Worm (Caenorhabditis elegans) whole organism, late embryonic: Measurements from ENCODE around the gene C55A1.6.
A peak's percentile ranks its signal among the peaks of the same experiment; 100 is the strongest.

ENCODE experiments used
- F13H6.1 ChIP-seq: sonication (generic microtip); optimal IDR thresholded peaks from 2 replicates; lab custom pipeline; 2016; ENCODE audit warnings: missing genetic modification characterization, missing compliant biosample characterization
- T23F11.4 ChIP-seq: fragments of 200-800 bp; sonication (Bioruptor generic); optimal IDR thresholded peaks from 2 replicates; lab custom pipeline; 2018; ENCODE audit warnings: mild to moderate bottlenecking, missing genetic modification characterization, missing compliant biosample characterization
- ahr-1 ChIP-seq: sonication (generic microtip); optimal IDR thresholded peaks from 2 replicates; lab custom pipeline; 2016; ENCODE audit warnings: missing genetic modification characterization, missing compliant biosample characterization
- ama-1 ChIP-seq: fragments of 150-350 bp; optimal IDR thresholded peaks from 2 replicates; lab custom pipeline; 2014
- ceh-14 ChIP-seq: sonication (generic microtip); optimal IDR thresholded peaks from 2 replicates; lab custom pipeline; 2016; ENCODE audit warnings: missing genotype, missing genetic modification characterization, missing compliant biosample characterization
- ceh-18 ChIP-seq: sonication (generic microtip); optimal IDR thresholded peaks from 2 replicates; lab custom pipeline; 2016; ENCODE audit warnings: missing genetic modification characterization, missing compliant biosample characterization
- ceh-2 ChIP-seq: sonication (generic microtip); optimal IDR thresholded peaks from 2 replicates; lab custom pipeline; 2016; ENCODE audit warnings: missing genotype, missing genetic modification characterization, missing compliant biosample characterization
- ceh-22 ChIP-seq: sonication (generic microtip); optimal IDR thresholded peaks from 2 replicates; lab custom pipeline; 2017; ENCODE audit warnings: missing biosample characterization, missing genetic modification characterization
- ceh-48 ChIP-seq: sonication (generic microtip); optimal IDR thresholded peaks from 2 replicates; lab custom pipeline; 2016; ENCODE audit warnings: missing genetic modification characterization, inconsistent platforms, missing compliant biosample characterization
- ceh-9 ChIP-seq: sonication (generic microtip); optimal IDR thresholded peaks from 2 replicates; lab custom pipeline; 2016; ENCODE audit warnings: mild to moderate bottlenecking, missing genetic modification characterization, inconsistent platforms, missing compliant biosample characterization
- dmd-4 ChIP-seq: sonication (generic microtip); optimal IDR thresholded peaks from 2 replicates; lab custom pipeline; 2016; ENCODE audit warnings: borderline replicate concordance, missing genetic modification characterization, missing compliant biosample characterization
- dve-1 ChIP-seq: sonication (generic microtip); optimal IDR thresholded peaks from 2 replicates; lab custom pipeline; 2017; ENCODE audit warnings: antibody characterized with exemption, mild to moderate bottlenecking, missing genetic modification characterization, missing compliant biosample characterization
- elt-2 ChIP-seq: sonication (generic microtip); optimal IDR thresholded peaks from 2 replicates; lab custom pipeline; 2016; ENCODE audit warnings: missing genetic modification reagents, missing genetic modification characterization, missing compliant biosample characterization
- elt-4 ChIP-seq: sonication (generic microtip); optimal IDR thresholded peaks from 2 replicates; lab custom pipeline; 2016; ENCODE audit warnings: missing genetic modification characterization, missing compliant biosample characterization
- ets-4 ChIP-seq: sonication (generic microtip); optimal IDR thresholded peaks from 2 replicates; lab custom pipeline; 2016; ENCODE audit warnings: missing genetic modification characterization, missing compliant biosample characterization
- eyg-1 ChIP-seq: sonication (generic microtip); optimal IDR thresholded peaks from 2 replicates; lab custom pipeline; 2016; ENCODE audit warnings: missing genotype, missing genetic modification characterization, missing compliant biosample characterization
- fax-1 ChIP-seq: sonication (generic microtip); optimal IDR thresholded peaks from 2 replicates; lab custom pipeline; 2016; ENCODE audit warnings: missing genotype, missing genetic modification characterization, missing compliant biosample characterization
- fkh-10 ChIP-seq: fragments of 150-350 bp; optimal IDR thresholded peaks from 2 replicates; lab custom pipeline; 2014; ENCODE audit warnings: missing biosample characterization, missing genetic modification reagents, missing genetic modification characterization
- fkh-6 ChIP-seq: sonication (generic microtip); optimal IDR thresholded peaks from 2 replicates; lab custom pipeline; 2016; ENCODE audit warnings: missing genetic modification characterization, missing compliant biosample characterization
- gmeb-2 ChIP-seq: sonication (generic microtip); optimal IDR thresholded peaks from 2 replicates; lab custom pipeline; 2016; ENCODE audit warnings: missing genetic modification characterization, inconsistent platforms, missing compliant biosample characterization
- hlh-15 ChIP-seq: sonication (generic microtip); optimal IDR thresholded peaks from 2 replicates; lab custom pipeline; 2016; ENCODE audit warnings: missing genetic modification characterization, missing compliant biosample characterization
- hlh-30 ChIP-seq: sonication (generic microtip); optimal IDR thresholded peaks from 2 replicates; lab custom pipeline; 2017; ENCODE audit warnings: antibody characterized with exemption, missing genetic modification characterization, missing compliant biosample characterization; ENCODE audit not compliant: insufficient read depth
- hlh-8 ChIP-seq: sonication (generic microtip); optimal IDR thresholded peaks from 2 replicates; lab custom pipeline; 2016; ENCODE audit warnings: missing genotype, missing genetic modification characterization, missing compliant biosample characterization
- lin-11 ChIP-seq: fragments of 200-800 bp; sonication (Bioruptor generic); optimal IDR thresholded peaks from 2 replicates; lab custom pipeline; 2018; ENCODE audit warnings: mild to moderate bottlenecking, missing genetic modification characterization, missing compliant biosample characterization
- madf-2 ChIP-seq: sonication (generic microtip); optimal IDR thresholded peaks from 2 replicates; lab custom pipeline; 2017; ENCODE audit warnings: missing genetic modification characterization, missing compliant biosample characterization
- mec-3 ChIP-seq: sonication (generic microtip); optimal IDR thresholded peaks from 2 replicates; lab custom pipeline; 2016; ENCODE audit warnings: borderline replicate concordance, missing genetic modification characterization, missing compliant biosample characterization
- npax-4 ChIP-seq: sonication (generic microtip); optimal IDR thresholded peaks from 2 replicates; lab custom pipeline; 2016; ENCODE audit warnings: missing genetic modification characterization, missing compliant biosample characterization
- odd-2 ChIP-seq: sonication (generic microtip); optimal IDR thresholded peaks from 2 replicates; lab custom pipeline; 2017; ENCODE audit warnings: antibody characterized with exemption, mild to moderate bottlenecking, missing genetic modification characterization, missing compliant biosample characterization
- pag-3 ChIP-seq: sonication (generic microtip); optimal IDR thresholded peaks from 2 replicates; lab custom pipeline; 2016; ENCODE audit warnings: missing compliant biosample characterization, missing genetic modification characterization, borderline replicate concordance
- pat-9 ChIP-seq: fragments of 200-800 bp; sonication (Bioruptor generic); optimal IDR thresholded peaks from 2 replicates; lab custom pipeline; 2018; ENCODE audit warnings: mild to moderate bottlenecking, missing genetic modification characterization, moderate library complexity, missing compliant biosample characterization
- pax-1 ChIP-seq: fragments of 150-350 bp; optimal IDR thresholded peaks from 2 replicates; lab custom pipeline; 2014; ENCODE audit warnings: missing biosample characterization, missing genetic modification characterization
- pha-2 ChIP-seq: sonication (generic microtip); optimal IDR thresholded peaks from 2 replicates; lab custom pipeline; 2017; ENCODE audit warnings: mild to moderate bottlenecking, missing genetic modification characterization, missing compliant biosample characterization
- ref-2 ChIP-seq: sonication (generic microtip); optimal IDR thresholded peaks from 2 replicates; lab custom pipeline; 2016; ENCODE audit warnings: missing genetic modification characterization, missing compliant biosample characterization
- rnt-1 ChIP-seq: sonication (generic microtip); optimal IDR thresholded peaks from 2 replicates; lab custom pipeline; 2016; ENCODE audit warnings: missing genetic modification characterization, missing compliant biosample characterization
- sox-4 ChIP-seq: sonication (generic microtip); optimal IDR thresholded peaks from 2 replicates; lab custom pipeline; 2017; ENCODE audit warnings: mild to moderate bottlenecking, missing genetic modification characterization, inconsistent platforms, missing compliant biosample characterization
- syd-9 ChIP-seq: sonication (generic microtip); optimal IDR thresholded peaks from 2 replicates; lab custom pipeline; 2016; ENCODE audit warnings: mild to moderate bottlenecking, missing genetic modification characterization, moderate library complexity, missing compliant biosample characterization
- tbx-2 ChIP-seq: sonication (generic microtip); optimal IDR thresholded peaks from 2 replicates; lab custom pipeline; 2016; ENCODE audit warnings: missing genetic modification characterization, missing compliant biosample characterization
- unc-3 ChIP-seq, 2 experiments: fragments of 200-800 bp in 1 of 2; sonication (Bioruptor generic) in 1 of 2; sonication (generic microtip) in 1 of 2; conservative IDR thresholded peaks in 1 of 2; optimal IDR thresholded peaks in 1 of 2; 2 replicates each; pipeline versions ENCODE4 v1.3.6 to Lab custom; 2016 to 2022; ENCODE audit warnings: missing compliant biosample characterization in 2 of 2, missing genetic modification characterization in 2 of 2, missing genetic modification reagents in 1 of 2
- unc-42 ChIP-seq: sonication (generic microtip); optimal IDR thresholded peaks from 2 replicates; lab custom pipeline; 2016; ENCODE audit warnings: missing genotype, missing genetic modification characterization, missing compliant biosample characterization
- unc-55 ChIP-seq: sonication (generic microtip); optimal IDR thresholded peaks from 2 replicates; lab custom pipeline; 2017; ENCODE audit warnings: missing biosample characterization, missing genetic modification reagents, missing genetic modification characterization
- unc-86 ChIP-seq: sonication (generic microtip); optimal IDR thresholded peaks from 2 replicates; lab custom pipeline; 2016; ENCODE audit warnings: missing genetic modification characterization, missing compliant biosample characterization
- zip-5 ChIP-seq: sonication (generic microtip); optimal IDR thresholded peaks from 2 replicates; lab custom pipeline; 2016; ENCODE audit warnings: missing genetic modification characterization, missing compliant biosample characterization

The C55A1.6 gene

ce11 chrV:15658262-15659060 lies 10.6 kb downstream of the C55A1.6 start:
- TF ChIP-seq unc-42 (no peak), zip-5 (tag; lab: Kevin White, UChicago) (no peak), npax-4 (tag; lab: Kevin White, UChicago) (no peak), ref-2 (no peak), syd-9 (tag; lab: Kevin White, UChicago) (no peak), elt-2 (no peak), hlh-30 (tag; lab: Kevin White, UChicago) (no peak), ama-1 (lab: Kevin White, UChicago) (no peak), F13H6.1 (no peak), ceh-9 (no peak), pat-9 (tag; lab: Kevin White, UChicago) (no peak), ceh-22 (tag; lab: Kevin White, UChicago) (no peak), ceh-18 (tag; lab: Kevin White, UChicago) (no peak)
- TF ChIP-seq, all 69 proteins: peak for 0

- TF ChIP-seq rnt-1 (peak; percentile 22), T23F11.4 (GFP tag; lab: Kevin White, UChicago) (no peak)
Observed at ce11 chrV:15661003-15661402, 13.2 kb downstream of the C55A1.6 start.

- TF ChIP-seq odd-2 (tag; lab: Kevin White, UChicago) (no peak), T23F11.4 (GFP tag; lab: Kevin White, UChicago) (no peak), ceh-48 (tag; lab: Kevin White, UChicago) (no peak), ama-1 (lab: Kevin White, UChicago) (no peak), fkh-6 (tag; lab: Kevin White, UChicago) (no peak), tbx-2 (tag; lab: Kevin White, UChicago) (no peak)
Observed at ce11 chrV:15661580-15661979, 13.7 kb downstream of the C55A1.6 start.

- TF ChIP-seq odd-2 (tag; lab: Kevin White, UChicago) (no peak), ama-1 (lab: Kevin White, UChicago) (no peak), gmeb-2 (tag; lab: Kevin White, UChicago) (no peak), mec-3 (tag; lab: Kevin White, UChicago) (no peak), hlh-30 (tag; lab: Kevin White, UChicago) (no peak), fax-1 (tag; lab: Kevin White, UChicago) (no peak), eyg-1 (tag; lab: Kevin White, UChicago) (no peak), unc-3 (GFP tag; conservative IDR thresholded peaks at IDR 0.05; lab: Robert Waterston, UW) (no peak), unc-3 (tag; optimal IDR thresholded peaks at IDR 0.05; lab: Kevin White, UChicago) (no peak), ceh-18 (tag; lab: Kevin White, UChicago) (peak; percentile 20), unc-55 (GFP tag; lab: Kevin White, UChicago) (peak; percentile 60), lin-11 (tag; lab: Kevin White, UChicago) (no peak), unc-42 (no peak), tbx-2 (tag; lab: Kevin White, UChicago) (no peak), pat-9 (tag; lab: Kevin White, UChicago) (no peak), pha-2 (tag; lab: Kevin White, UChicago) (no peak), sox-4 (no peak), ets-4 (no peak), fkh-10 (GFP tag; lab: Kevin White, UChicago) (no peak), madf-2 (tag; lab: Kevin White, UChicago) (no peak), elt-2 (no peak), ahr-1 (tag; lab: Kevin White, UChicago) (no peak), syd-9 (tag; lab: Kevin White, UChicago) (no peak), elt-4 (tag; lab: Kevin White, UChicago) (no peak), fkh-6 (tag; lab: Kevin White, UChicago) (no peak), dmd-4 (tag; lab: Kevin White, UChicago) (no peak), unc-86 (tag; lab: Kevin White, UChicago) (no peak), rnt-1 (peak; percentile 17), pag-3 (no peak), npax-4 (tag; lab: Kevin White, UChicago) (no peak), ceh-14 (tag; lab: Kevin White, UChicago) (no peak), hlh-15 (tag; lab: Kevin White, UChicago) (no peak), dve-1 (tag; lab: Kevin White, UChicago) (peak; percentile 57), pax-1 (peak; percentile 62), ceh-2 (no peak), hlh-8 (no peak), ceh-22 (tag; lab: Kevin White, UChicago) (no peak), zip-5 (tag; lab: Kevin White, UChicago) (no peak)
Observed at ce11 chrV:15664053-15664661, 16.3 kb downstream of the C55A1.6 start.
